Worm (Caenorhabditis elegans): ENCODE data around the gene C01G12.7.

C01G12.7 gene

ce11 chrII:14602735-14603134 lies 11.0 kb upstream of the C01G12.7 start (continued):
- TF ChIP-seq ztf-22 (GFP tag; optimal IDR thresholded peaks at IDR 0.05) = no peak
- TF ChIP-seq ztf-28 (GFP tag; IDR thresholded peaks at IDR 0.05) = no peak
- TF ChIP-seq hsf-1 (GFP tag; IDR thresholded peaks at IDR 0.05) = no peak
- TF ChIP-seq F39B2.1 (GFP tag; IDR thresholded peaks at IDR 0.05) = no peak

ce11 chrII:14600852-14601313 lies 9.2 kb upstream of the C01G12.7 start, which contains the start of gene tps-2:
TSS of gene tps-2 (plus strand) at chrII:14600902.
- no peak for TF ChIP-seq hmg-20 (GFP tag; IDR thresholded peaks at IDR 0.05)
- TF ChIP-seq ama-1 (optimal IDR thresholded peaks at IDR 0.05) = peak; percentile 84
- TF ChIP-seq ama-1 (GFP tag; optimal IDR thresholded peaks at IDR 0.05) = no peak
- TF ChIP-seq let-607 (tag; optimal IDR thresholded peaks at IDR 0.05) = peak in 1 of 2 experiments; percentile 6
- TF ChIP-seq unc-62 (GFP tag; optimal IDR thresholded peaks at IDR 0.05) = no peak
- TF ChIP-seq dox-1 (GFP tag; IDR thresholded peaks at IDR 0.05) = 0 out of 2 replicates have a peak, but pooled peaks have one; percentile 4

- TF ChIP-seq tbx-9 (tag; optimal IDR thresholded peaks at IDR 0.05; ENCODE audit: borderline replicate concordance) = no peak
- no peak for TF ChIP-seq lsl-1 (GFP tag; optimal IDR thresholded peaks at IDR 0.05)
- no peak for TF ChIP-seq attf-6 (GFP tag; IDR thresholded peaks at IDR 0.05)
- TF ChIP-seq ceh-40 (GFP tag; IDR thresholded peaks at IDR 0.05) = no peak
- no peak for TF ChIP-seq K12H6.12 (tag; optimal IDR thresholded peaks at IDR 0.05)
- TF ChIP-seq T07F8.4 (tag; optimal IDR thresholded peaks at IDR 0.05) = no peak
- no peak for TF ChIP-seq madf-8 (GFP tag; conservative IDR thresholded peaks at IDR 0.05)
- TF ChIP-seq chd-7 (tag; optimal IDR thresholded peaks at IDR 0.05) = peak; percentile 1
- TF ChIP-seq nhr-80 (tag; optimal IDR thresholded peaks at IDR 0.05) = peak; percentile 16
- TF ChIP-seq mes-4 (tag; optimal IDR thresholded peaks at IDR 0.05) = no peak
- no peak for TF ChIP-seq zim-3 (tag; optimal IDR thresholded peaks at IDR 0.05)
- TF ChIP-seq hmg-20 (GFP tag; IDR thresholded peaks at IDR 0.05) = no peak
- no peak for TF ChIP-seq madf-10 (tag; optimal IDR thresholded peaks at IDR 0.05)
- peak; percentile 32 for TF ChIP-seq ztf-3 (GFP tag; optimal IDR thresholded peaks at IDR 0.05)
- 0 out of 2 replicates have a peak, but pooled peaks have one; percentile 14 for TF ChIP-seq pbrm-1 (GFP tag; IDR thresholded peaks at IDR 0.05)
- peak; percentile 36 for TF ChIP-seq ama-1 (optimal IDR thresholded peaks at IDR 0.05)
- TF ChIP-seq ama-1 (GFP tag; optimal IDR thresholded peaks at IDR 0.05) = no peak
Observed at ce11 chrII:14599933-14600630, 8.4 kb upstream of the C01G12.7 start.

- TF ChIP-seq hmg-1.2 (GFP tag; IDR thresholded peaks at IDR 0.05) (peak; percentile 20; the same call in 1 of the 2 replicates), snpc-3.4 (tag; optimal IDR thresholded peaks at IDR 0.05) (no peak), ama-1 (optimal IDR thresholded peaks at IDR 0.05) (peak; percentile 72), ama-1 (GFP tag; optimal IDR thresholded peaks at IDR 0.05) (no peak)
Observed at ce11 chrII:14599284-14599862, 7.7 kb upstream of the C01G12.7 start.

- no peak for TF ChIP-seq Y53F4B.3 (GFP tag; IDR thresholded peaks at IDR 0.05)
- TF ChIP-seq F33H1.4 (GFP tag; IDR thresholded peaks at IDR 0.05) = no peak
- no peak for TF ChIP-seq lsl-1 (GFP tag; optimal IDR thresholded peaks at IDR 0.05)
- TF ChIP-seq ceh-27 (GFP tag; optimal IDR thresholded peaks at IDR 0.05) = no peak
- no peak for TF ChIP-seq nfya-2 (GFP tag; IDR thresholded peaks at IDR 0.05)
- no peak for TF ChIP-seq madf-6 (GFP tag; IDR thresholded peaks at IDR 0.05)
- TF ChIP-seq F57A8.1 (GFP tag; optimal IDR thresholded peaks at IDR 0.05) = no peak
- TF ChIP-seq ztf-6 (GFP tag; IDR thresholded peaks at IDR 0.05) = no peak
- TF ChIP-seq K11D2.4 (GFP tag; IDR thresholded peaks at IDR 0.05) = peak; percentile 54; the same call in 1 of the 2 replicates
- no peak for TF ChIP-seq B0261.1 (tag; optimal IDR thresholded peaks at IDR 0.05)
- TF ChIP-seq zim-3 (tag; optimal IDR thresholded peaks at IDR 0.05) = no peak
- TF ChIP-seq ccch-3 (GFP tag; optimal IDR thresholded peaks at IDR 0.05) = no peak
- no peak for TF ChIP-seq F55B11.4 (tag; optimal IDR thresholded peaks at IDR 0.05; ENCODE audit: borderline replicate concordance, insufficient read depth)
- TF ChIP-seq hsf-1 (GFP tag; IDR thresholded peaks at IDR 0.05) = peak; percentile 83
- TF ChIP-seq snpc-1.3 (tag; optimal IDR thresholded peaks at IDR 0.05; ENCODE audit: insufficient read depth) = no peak
- no peak for TF ChIP-seq lsy-27 (tag; optimal IDR thresholded peaks at IDR 0.05; ENCODE audit: borderline replicate concordance, insufficient read depth)
Observed at ce11 chrII:14598367-14598766, 6.7 kb upstream of the C01G12.7 start.

All from whole organism, young adult.